Fruit fly (Drosophila melanogaster): ENCODE measurements around the gene CG34337.

dm6 chrX:7415027-7415426 is 2.0 kb upstream of the CG34337 start:
- no peak for TF ChIP-seq Dll (optimal IDR thresholded peaks at IDR 0.05)
- no peak for TF ChIP-seq pan (optimal IDR thresholded peaks at IDR 0.05)
- TF ChIP-seq psq (optimal IDR thresholded peaks at IDR 0.05): no peak
- no peak for TF ChIP-seq CG8478 (optimal IDR thresholded peaks at IDR 0.05)
- no peak for TF ChIP-seq EcR (GFP tag; optimal IDR thresholded peaks at IDR 0.05)

All from whole organism.